Fruit fly (Drosophila melanogaster): ENCODE results near the gene CG13310.

The CG13310 gene

dm6 chr3L:8827868-8828159 lies 27.5 kb upstream of the CG13310 start:
- TF ChIP-seq CG5204 (GFP tag; optimal IDR thresholded peaks at IDR 0.05) (no peak), CG7045 (GFP tag; optimal IDR thresholded peaks at IDR 0.05) (no peak), CG12768 (GFP tag; optimal IDR thresholded peaks at IDR 0.05) (no peak), CG1620 (GFP tag; optimal IDR thresholded peaks at IDR 0.05) (no peak), CG7101 (tag; optimal IDR thresholded peaks at IDR 0.05) (no peak)

DNA sequence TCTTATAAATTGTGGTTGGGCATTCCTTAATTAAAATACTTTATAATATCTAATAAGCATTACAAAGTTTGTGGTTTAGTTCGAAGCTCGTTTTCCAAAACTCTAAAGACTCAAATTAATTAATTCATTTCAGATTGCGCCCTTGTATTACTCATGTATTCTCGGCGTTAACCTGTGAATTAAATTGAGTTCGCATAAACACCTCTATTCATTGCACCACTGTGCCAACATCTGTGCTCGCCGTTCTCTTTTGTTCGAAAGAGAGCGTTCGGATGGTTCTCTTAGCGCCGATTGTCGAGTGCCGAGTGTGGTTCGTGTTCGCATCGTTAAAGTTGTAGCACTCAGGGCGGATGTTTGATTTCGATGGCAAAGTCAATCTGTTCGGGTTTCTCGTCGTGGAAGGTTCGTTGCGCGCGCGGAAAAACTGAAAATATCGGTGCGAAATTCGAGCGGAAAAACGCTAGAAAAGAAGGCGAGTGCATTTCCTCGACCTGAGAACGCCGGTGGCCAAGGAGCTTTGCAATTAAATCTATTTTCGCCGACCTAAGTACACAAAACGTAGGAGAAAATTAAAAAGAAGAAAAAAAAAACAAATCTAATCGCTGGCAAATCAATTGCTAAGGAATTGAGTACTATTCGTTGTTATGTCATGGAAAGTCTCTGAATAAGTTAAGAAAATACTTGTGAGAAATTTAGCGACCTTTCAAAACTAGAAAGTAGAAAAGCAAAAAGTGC lies 27.0 kb upstream of the CG13310 start, which contains the start of gene dally:
dally (plus strand) TSS at position 373 of the 735 bp plus-strand sequence.
- TF ChIP-seq CG33017 (tag; optimal IDR thresholded peaks at IDR 0.05) (peak; percentile 64), Clk (GFP tag; optimal IDR thresholded peaks at IDR 0.05) (no peak), CG7045 (GFP tag; optimal IDR thresholded peaks at IDR 0.05) (peak; percentile 51), CG14711 (tag; optimal IDR thresholded peaks at IDR 0.05) (peak; percentile 31), CG12768 (GFP tag; optimal IDR thresholded peaks at IDR 0.05) (peak; percentile 36), cic (GFP tag; optimal IDR thresholded peaks at IDR 0.05) (peak; percentile 68), kay (GFP tag; ENCODE audit: borderline replicate concordance) (peak; percentile 91), cnc (optimal IDR thresholded peaks at IDR 0.05) (no peak), pad (GFP tag; optimal IDR thresholded peaks at IDR 0.05) (no peak), tj (GFP tag; optimal IDR thresholded peaks at IDR 0.05) (peak; percentile 72), CG11617 (GFP tag; optimal IDR thresholded peaks at IDR 0.05) (peak; percentile 42), bab1 (GFP tag; optimal IDR thresholded peaks at IDR 0.05) (peak; percentile 57), Mnt (GFP tag; optimal IDR thresholded peaks at IDR 0.05) (peak; percentile 63), toe (GFP tag; optimal IDR thresholded peaks at IDR 0.05) (peak; percentile 52), ovo (GFP tag; optimal IDR thresholded peaks at IDR 0.05) (no peak), CG1620 (GFP tag; optimal IDR thresholded peaks at IDR 0.05) (no peak), CG5204 (GFP tag; optimal IDR thresholded peaks at IDR 0.05) (no peak), CG7101 (tag; optimal IDR thresholded peaks at IDR 0.05) (peak; percentile 2), Crg-1 (GFP tag; optimal IDR thresholded peaks at IDR 0.05) (no peak), Hr96 (GFP tag; optimal IDR thresholded peaks at IDR 0.05) (peak; percentile 53)

DNA sequence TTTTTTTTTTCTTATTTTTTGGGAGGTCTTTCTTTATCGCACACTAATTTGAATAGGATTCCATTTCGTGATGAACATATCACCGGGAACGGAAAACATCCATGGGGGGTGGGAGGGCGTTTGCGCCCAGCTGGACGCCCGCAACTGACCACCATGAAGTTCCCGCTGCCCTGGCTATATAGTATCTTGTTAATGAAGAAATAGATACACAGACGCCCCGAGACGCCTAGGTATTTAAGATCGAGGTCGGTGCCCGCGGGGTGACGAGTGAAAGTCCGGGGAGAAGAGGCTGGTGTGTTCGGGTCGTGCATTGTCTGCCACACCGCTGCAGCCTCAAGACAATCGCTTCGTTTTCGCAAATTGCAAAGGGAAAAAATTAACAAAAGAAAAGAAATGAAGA lies 25.7 kb upstream of the CG13310 start:
- TF ChIP-seq CG7045 (GFP tag; optimal IDR thresholded peaks at IDR 0.05), result no peak
- TF ChIP-seq kay (GFP tag; ENCODE audit: borderline replicate concordance), result no peak
- TF ChIP-seq CG1620 (GFP tag; optimal IDR thresholded peaks at IDR 0.05), result no peak
- TF ChIP-seq bab1 (GFP tag; optimal IDR thresholded peaks at IDR 0.05), result no peak
- no peak for TF ChIP-seq cic (GFP tag; optimal IDR thresholded peaks at IDR 0.05)
- TF ChIP-seq toe (GFP tag; optimal IDR thresholded peaks at IDR 0.05), result no peak
- TF ChIP-seq Hr96 (GFP tag; optimal IDR thresholded peaks at IDR 0.05), result no peak
- no peak for TF ChIP-seq Crg-1 (GFP tag; optimal IDR thresholded peaks at IDR 0.05)
- no peak for TF ChIP-seq CG7101 (tag; optimal IDR thresholded peaks at IDR 0.05)
- TF ChIP-seq Clk (GFP tag; optimal IDR thresholded peaks at IDR 0.05), result no peak
- TF ChIP-seq CG12768 (GFP tag; optimal IDR thresholded peaks at IDR 0.05), result no peak
- TF ChIP-seq Mnt (GFP tag; optimal IDR thresholded peaks at IDR 0.05), result no peak
- TF ChIP-seq pad (GFP tag; optimal IDR thresholded peaks at IDR 0.05), result no peak
- no peak for TF ChIP-seq ovo (GFP tag; optimal IDR thresholded peaks at IDR 0.05)

DNA sequence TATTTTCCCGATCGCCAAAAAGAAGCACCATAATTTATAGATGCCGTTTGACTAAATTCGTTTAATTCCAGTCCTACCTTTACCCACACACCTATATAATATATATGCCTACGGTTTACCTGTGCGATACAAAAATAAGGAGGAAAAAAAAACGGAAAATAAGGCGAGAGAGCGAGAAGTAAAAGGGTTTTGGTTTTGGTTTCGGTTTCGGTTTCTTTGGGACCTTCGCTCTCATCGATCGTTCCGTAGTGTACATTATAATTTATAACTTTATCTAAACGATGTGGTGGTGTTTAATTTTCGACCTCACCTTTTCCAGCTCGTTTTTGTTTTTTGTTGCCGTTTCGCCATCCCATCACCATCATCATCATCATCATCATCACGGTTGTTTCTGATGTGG lies 25.2 kb upstream of the CG13310 start:
- TF ChIP-seq cic (GFP tag; optimal IDR thresholded peaks at IDR 0.05) (no peak), ovo (GFP tag; optimal IDR thresholded peaks at IDR 0.05) (no peak), Clk (GFP tag; optimal IDR thresholded peaks at IDR 0.05) (no peak), CG1620 (GFP tag; optimal IDR thresholded peaks at IDR 0.05) (no peak), CG5204 (GFP tag; optimal IDR thresholded peaks at IDR 0.05) (no peak), CG12768 (GFP tag; optimal IDR thresholded peaks at IDR 0.05) (no peak), tj (GFP tag; optimal IDR thresholded peaks at IDR 0.05) (no peak), cnc (optimal IDR thresholded peaks at IDR 0.05) (no peak), CG7101 (tag; optimal IDR thresholded peaks at IDR 0.05) (no peak), CG7045 (GFP tag; optimal IDR thresholded peaks at IDR 0.05) (no peak), Mnt (GFP tag; optimal IDR thresholded peaks at IDR 0.05) (no peak), kay (GFP tag; ENCODE audit: borderline replicate concordance) (no peak), CG33017 (tag; optimal IDR thresholded peaks at IDR 0.05) (no peak)

DNA sequence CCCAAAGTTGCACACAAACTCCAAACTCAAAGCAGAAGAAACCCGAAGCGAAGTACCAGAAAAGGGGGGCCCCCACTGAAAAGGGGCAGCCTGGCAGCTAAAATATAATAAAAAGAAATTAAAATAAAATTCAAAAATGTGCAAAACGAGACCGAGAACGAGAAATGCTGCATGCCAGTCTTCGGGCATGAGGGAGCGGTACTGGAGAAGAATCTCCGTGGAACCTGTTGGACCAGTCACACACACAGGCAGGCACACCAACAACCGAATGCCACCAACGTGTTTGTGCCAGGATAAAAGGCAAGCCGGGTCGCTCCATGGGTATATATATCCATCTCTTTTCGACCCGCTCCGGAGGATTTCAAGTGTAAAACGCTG lies 24.7 kb upstream of the CG13310 start:
- TF ChIP-seq cnc (optimal IDR thresholded peaks at IDR 0.05), result no peak
- TF ChIP-seq CG7101 (tag; optimal IDR thresholded peaks at IDR 0.05), result no peak
- no peak for TF ChIP-seq kay (GFP tag; ENCODE audit: borderline replicate concordance)
- no peak for TF ChIP-seq bab1 (GFP tag; optimal IDR thresholded peaks at IDR 0.05)
- no peak for TF ChIP-seq CG33017 (tag; optimal IDR thresholded peaks at IDR 0.05)
- TF ChIP-seq Clk (GFP tag; optimal IDR thresholded peaks at IDR 0.05), result no peak
- no peak for TF ChIP-seq tj (GFP tag; optimal IDR thresholded peaks at IDR 0.05)
- no peak for TF ChIP-seq Hr96 (GFP tag; optimal IDR thresholded peaks at IDR 0.05)
- no peak for TF ChIP-seq CG14711 (tag; optimal IDR thresholded peaks at IDR 0.05)
- no peak for TF ChIP-seq cic (GFP tag; optimal IDR thresholded peaks at IDR 0.05)
- TF ChIP-seq toe (GFP tag; optimal IDR thresholded peaks at IDR 0.05), result no peak
- TF ChIP-seq CG7045 (GFP tag; optimal IDR thresholded peaks at IDR 0.05), result no peak
- TF ChIP-seq CG1620 (GFP tag; optimal IDR thresholded peaks at IDR 0.05), result no peak
- no peak for TF ChIP-seq CG12768 (GFP tag; optimal IDR thresholded peaks at IDR 0.05)
- no peak for TF ChIP-seq CG5204 (GFP tag; optimal IDR thresholded peaks at IDR 0.05)
- no peak for TF ChIP-seq ovo (GFP tag; optimal IDR thresholded peaks at IDR 0.05)

DNA sequence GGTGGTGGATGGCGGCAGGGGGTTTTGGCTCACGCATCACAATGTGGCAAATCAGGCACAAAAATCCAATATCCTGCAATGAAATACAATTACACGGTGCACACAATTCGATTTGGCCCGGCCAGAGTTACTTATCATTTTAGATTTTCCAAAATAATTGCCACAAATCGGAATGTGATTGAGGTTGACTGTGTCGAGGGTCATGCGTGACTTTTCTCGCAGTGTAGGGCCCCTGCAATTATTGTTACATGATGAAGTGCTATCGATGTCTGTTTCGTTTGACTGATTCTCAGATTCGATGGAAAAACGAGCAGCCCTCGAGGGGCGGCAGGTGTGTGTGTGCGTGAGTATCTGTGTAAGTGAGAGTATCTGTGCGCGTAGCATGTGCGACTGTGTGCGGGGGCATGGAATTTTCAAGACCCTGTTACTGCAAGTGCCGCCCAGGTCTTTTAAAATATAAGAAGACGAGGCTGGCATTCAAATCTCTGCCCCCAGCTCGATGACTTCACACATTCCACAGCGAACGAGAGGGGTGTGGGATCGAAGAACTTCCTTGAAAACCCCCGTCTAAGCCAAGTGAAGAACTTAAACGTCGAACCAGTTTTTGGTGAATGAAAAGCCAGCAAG lies 24.2 kb upstream of the CG13310 start:
- no peak for TF ChIP-seq CG5204 (GFP tag; optimal IDR thresholded peaks at IDR 0.05)
- no peak for TF ChIP-seq tj (GFP tag; optimal IDR thresholded peaks at IDR 0.05)
- TF ChIP-seq kay (GFP tag; ENCODE audit: borderline replicate concordance), result no peak
- TF ChIP-seq CG7101 (tag; optimal IDR thresholded peaks at IDR 0.05), result no peak
- no peak for TF ChIP-seq CG11617 (GFP tag; optimal IDR thresholded peaks at IDR 0.05)
- TF ChIP-seq cic (GFP tag; optimal IDR thresholded peaks at IDR 0.05), result no peak
- no peak for TF ChIP-seq CG7045 (GFP tag; optimal IDR thresholded peaks at IDR 0.05)
- no peak for TF ChIP-seq Clk (GFP tag; optimal IDR thresholded peaks at IDR 0.05)
- no peak for TF ChIP-seq CG1620 (GFP tag; optimal IDR thresholded peaks at IDR 0.05)
- TF ChIP-seq CG14711 (tag; optimal IDR thresholded peaks at IDR 0.05), result no peak
- no peak for TF ChIP-seq Mnt (GFP tag; optimal IDR thresholded peaks at IDR 0.05)
- TF ChIP-seq cnc (optimal IDR thresholded peaks at IDR 0.05), result no peak
- no peak for TF ChIP-seq bab1 (GFP tag; optimal IDR thresholded peaks at IDR 0.05)
- no peak for TF ChIP-seq CG12768 (GFP tag; optimal IDR thresholded peaks at IDR 0.05)
- no peak for TF ChIP-seq Crg-1 (GFP tag; optimal IDR thresholded peaks at IDR 0.05)
- no peak for TF ChIP-seq toe (GFP tag; optimal IDR thresholded peaks at IDR 0.05)
- TF ChIP-seq pad (GFP tag; optimal IDR thresholded peaks at IDR 0.05), result no peak

Data from whole organism, adult.